Fruit fly (Drosophila melanogaster) whole organism, pupa: Measurements from ENCODE around the gene CG43965.

Source experiments
- CG10348 ChIP-seq: fragments of 200-800 bp; sonication (Bioruptor generic); IDR thresholded peaks from 2 replicates; pipeline ENCODE4 v1.3.6; 2022; ENCODE audit warnings: missing biosample characterization, missing genetic modification characterization
- CG12605 ChIP-seq: fragments of 200-800 bp; sonication (Bioruptor generic); IDR thresholded peaks from 2 replicates; pipeline ENCODE4 v1.3.6; 2022; ENCODE audit warnings: missing biosample characterization, missing genetic modification characterization
- CG13204 ChIP-seq: fragments of 200-800 bp; sonication (Bioruptor generic); optimal IDR thresholded peaks from 2 replicates; lab custom pipeline; 2018; ENCODE audit warnings: missing biosample characterization, mild to moderate bottlenecking, missing genetic modification characterization, moderate library complexity
- CG14655 ChIP-seq: fragments of 200-800 bp; sonication (Bioruptor generic); optimal IDR thresholded peaks from 3 replicates; lab custom pipeline; 2017; ENCODE audit warnings: mild to moderate bottlenecking, missing biosample characterization, missing genetic modification reagents, missing genetic modification characterization
- CG15710 ChIP-seq: fragments of 200-800 bp; sonication (Bioruptor generic); optimal IDR thresholded peaks from 2 replicates; lab custom pipeline; 2018; ENCODE audit warnings: missing biosample characterization, mild to moderate bottlenecking, missing genetic modification characterization, moderate library complexity
- CG17806 ChIP-seq: fragments of 200-800 bp; sonication (Bioruptor generic); optimal IDR thresholded peaks from 2 replicates; lab custom pipeline; 2018; ENCODE audit warnings: missing biosample characterization, mild to moderate bottlenecking, missing genetic modification characterization, moderate library complexity
- CG32121 ChIP-seq: fragments of 200-800 bp; sonication (Bioruptor generic); IDR thresholded peaks from 2 replicates; pipeline ENCODE4 v1.3.6; 2022; ENCODE audit warnings: missing biosample characterization, missing genetic modification characterization
- CG34367 ChIP-seq: fragments of 200-800 bp; sonication (Bioruptor generic); optimal IDR thresholded peaks from 2 replicates; lab custom pipeline; 2018; ENCODE audit warnings: missing biosample characterization, mild to moderate bottlenecking, missing genetic modification characterization
- CG4496 ChIP-seq: fragments of 200-800 bp; sonication (Bioruptor generic); IDR thresholded peaks from 3 replicates; pipeline ENCODE4 v1.3.6; 2022; ENCODE audit warnings: missing biosample characterization, missing genetic modification characterization
- CG8159 ChIP-seq: fragments of 200-800 bp; sonication (Bioruptor generic); optimal IDR thresholded peaks from 3 replicates; lab custom pipeline; 2018; ENCODE audit warnings: missing biosample characterization, mild to moderate bottlenecking, missing genetic modification characterization, moderate library complexity
- CG8301 ChIP-seq: fragments of 200-800 bp; sonication (Bioruptor generic); optimal IDR thresholded peaks from 2 replicates; lab custom pipeline; 2018; ENCODE audit warnings: missing biosample characterization, mild to moderate bottlenecking, missing genetic modification characterization
- CG9948 ChIP-seq: fragments of 200-800 bp; sonication (Bioruptor generic); optimal IDR thresholded peaks from 2 replicates; lab custom pipeline; 2018; ENCODE audit warnings: missing biosample characterization, mild to moderate bottlenecking, missing genetic modification characterization, moderate library complexity
- D1 ChIP-seq: fragments of 200-800 bp; sonication (Bioruptor generic); optimal IDR thresholded peaks from 2 replicates; lab custom pipeline; 2018; ENCODE audit warnings: missing biosample characterization, mild to moderate bottlenecking, missing genetic modification characterization, moderate library complexity
- EcR ChIP-seq: fragments of 200-800 bp; sonication (Bioruptor generic); optimal IDR thresholded peaks from 3 replicates; lab custom pipeline; 2019; ENCODE audit warnings: missing biosample characterization, missing genetic modification characterization, mild to moderate bottlenecking, moderate library complexity, missing genetic modification reagents
- Ets98B ChIP-seq: fragments of 200-800 bp; sonication (Bioruptor generic); IDR thresholded peaks from 2 replicates; pipeline ENCODE4 v1.3.6; 2022; ENCODE audit warnings: missing biosample characterization, missing genetic modification characterization
- Pif1A ChIP-seq: fragments of 200-800 bp; sonication (Bioruptor generic); optimal IDR thresholded peaks from 3 replicates; lab custom pipeline; 2016; ENCODE audit warnings: missing biosample characterization, missing genetic modification characterization
- Pif1B ChIP-seq: fragments of 200-800 bp; sonication (Bioruptor generic); optimal IDR thresholded peaks from 3 replicates; lab custom pipeline; 2016; ENCODE audit warnings: missing biosample characterization, missing genetic modification characterization
- Snoo ChIP-seq: fragments of 200-800 bp; sonication (Bioruptor generic); optimal IDR thresholded peaks from 3 replicates; lab custom pipeline; 2017; ENCODE audit warnings: missing biosample characterization, mild to moderate bottlenecking, missing genetic modification characterization, inconsistent platforms
- fd96Ca ChIP-seq: fragments of 200-800 bp; sonication (Bioruptor generic); IDR thresholded peaks from 3 replicates; pipeline ENCODE4 v1.3.6; 2022; ENCODE audit warnings: missing biosample characterization, missing genetic modification characterization
- gl ChIP-seq: fragments of 200-800 bp; sonication (Bioruptor generic); optimal IDR thresholded peaks from 2 replicates; lab custom pipeline; 2018; ENCODE audit warnings: missing biosample characterization, mild to moderate bottlenecking, missing genetic modification characterization
- rn ChIP-seq: fragments of 200-800 bp; sonication (Bioruptor generic); IDR thresholded peaks from 2 replicates; pipeline ENCODE4 v1.3.6; 2022; ENCODE audit warnings: missing biosample characterization, missing genetic modification characterization

The CG43965 gene

dm6 chr3L:8681271-8681670 is 44.3 kb downstream of the CG43965 start:
- TF ChIP-seq EcR (GFP tag; lab: Kevin White, UChicago) (peak; percentile 8), CG10348 (no peak)

dm6 chr3L:8680353-8680752 is 45.2 kb downstream of the CG43965 start:
- TF ChIP-seq D1 (tag; lab: Kevin White, UChicago) (no peak), CG4496 (GFP tag; lab: Robert Waterston, UW) (0 out of 3 replicates have a peak, but pooled peaks have one; percentile 12)

- TF ChIP-seq Snoo (tag; lab: Kevin White, UChicago), result no peak
- TF ChIP-seq CG14655 (GFP tag; lab: Kevin White, UChicago), result no peak
- TF ChIP-seq EcR (GFP tag; lab: Kevin White, UChicago), result no peak
- TF ChIP-seq CG15710 (tag; lab: Kevin White, UChicago), result no peak
- TF ChIP-seq D1 (tag; lab: Kevin White, UChicago), result no peak
- no peak for TF ChIP-seq Ets98B (GFP tag; lab: Robert Waterston, UW)
- no peak for TF ChIP-seq CG4496 (GFP tag; lab: Robert Waterston, UW)
- TF ChIP-seq CG13204 (GFP tag; lab: Kevin White, UChicago), result no peak
- no peak for TF ChIP-seq CG10348
- TF ChIP-seq gl, result no peak
- TF ChIP-seq fd96Ca (GFP tag; lab: Robert Waterston, UW), result no peak
- no peak for TF ChIP-seq rn
- no peak for TF ChIP-seq CG17806 (tag; lab: Kevin White, UChicago)
- TF ChIP-seq Pif1B (GFP tag; lab: Kevin White, UChicago), result no peak
Observed at dm6 chr3L:8677774-8678173, 47.8 kb downstream of the CG43965 start.

dm6 chr3L:8676500-8676899 is 49.1 kb downstream of the CG43965 start:
- TF ChIP-seq CG4496 (GFP tag; lab: Robert Waterston, UW) (0 out of 3 replicates have a peak, but pooled peaks have one; percentile 28), CG15710 (tag; lab: Kevin White, UChicago) (no peak)
- TF ChIP-seq, all 21 proteins: peak for 1

- no peak for TF ChIP-seq CG34367 (tag; lab: Kevin White, UChicago)
- TF ChIP-seq rn, result no peak
- TF ChIP-seq CG15710 (tag; lab: Kevin White, UChicago), result peak; percentile 30
- peak; percentile 56; the same call in 1 of the 2 replicates for TF ChIP-seq CG32121 (GFP tag; lab: Robert Waterston, UW)
- TF ChIP-seq CG17806 (tag; lab: Kevin White, UChicago), result no peak
- no peak for TF ChIP-seq CG8301 (tag; lab: Kevin White, UChicago)
- TF ChIP-seq CG10348, result no peak
- TF ChIP-seq CG13204 (GFP tag; lab: Kevin White, UChicago), result peak; percentile 99
- TF ChIP-seq Pif1B (GFP tag; lab: Kevin White, UChicago), result peak; percentile 74
- peak; percentile 67; the same call in 2 of the 3 replicates for TF ChIP-seq CG4496 (GFP tag; lab: Robert Waterston, UW)
- peak; percentile 56 for TF ChIP-seq Pif1A (GFP tag; lab: Kevin White, UChicago)
- TF ChIP-seq CG12605 (GFP tag; lab: Robert Waterston, UW), result 0 out of 2 replicates have a peak, but pooled peaks have one; percentile 31
- TF ChIP-seq Ets98B (GFP tag; lab: Robert Waterston, UW), result peak; percentile 56; the same call in 1 of the 2 replicates
- peak; percentile 13 for TF ChIP-seq CG9948 (tag; lab: Kevin White, UChicago)
- peak; percentile 21 for TF ChIP-seq CG8159
- TF ChIP-seq fd96Ca (GFP tag; lab: Robert Waterston, UW), result peak; percentile 61; the same call in 1 of the 3 replicates
- TF ChIP-seq EcR (GFP tag; lab: Kevin White, UChicago), result peak; percentile 87
- TF ChIP-seq gl, result peak; percentile 41
- TF ChIP-seq Snoo (tag; lab: Kevin White, UChicago), result peak; percentile 59
- TF ChIP-seq CG14655 (GFP tag; lab: Kevin White, UChicago), result peak; percentile 8
Observed at dm6 chr3L:8675545-8676084, 50.0 kb downstream of the CG43965 start, which contains the start of gene hry. Gene hry, plus strand, starts transcription at chr3L:8675759.
